Worm (Caenorhabditis elegans) whole organism, midembryonic: ENCODE data around the gene bath-4.

Experiments
- T22C8.4 ChIP-seq: fragments of 200-800 bp; sonication (Bioruptor generic); IDR thresholded peaks from 2 replicates; pipeline ENCODE4 v1.3.6; 2022; ENCODE audit warnings: missing genetic modification characterization, missing compliant biosample characterization
- cog-1 ChIP-seq: sonication (generic microtip); optimal IDR thresholded peaks from 2 replicates; lab custom pipeline; 2016; ENCODE audit warnings: missing genetic modification characterization, missing compliant biosample characterization

DNA sequence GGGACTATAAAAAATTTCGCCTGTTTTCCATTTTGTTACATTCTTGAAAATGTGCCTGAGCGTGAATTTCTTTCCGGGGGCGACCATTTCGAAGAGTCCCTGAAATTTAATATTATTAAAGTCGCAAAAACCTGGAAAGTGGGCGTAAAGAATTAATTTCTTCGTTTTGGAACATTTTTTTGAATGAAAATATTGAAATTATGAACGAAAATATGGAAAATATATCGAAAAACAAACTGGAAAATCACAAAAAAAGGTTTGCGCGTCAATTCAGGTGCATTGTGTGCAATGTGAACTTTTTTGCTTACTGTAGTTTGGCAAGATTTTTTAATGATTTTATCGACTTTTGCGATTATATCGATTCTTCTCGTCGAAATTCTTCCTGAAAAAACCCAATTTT is 3.3 kb upstream of the bath-4 start, which contains the start of gene bath-7:
- TF ChIP-seq T22C8.4 (GFP tag; lab: Robert Waterston, UW) (no peak), cog-1 (tag; lab: Kevin White, UChicago) (no peak)
